Worm (Caenorhabditis elegans) whole organism, late embryonic: ENCODE measurements around the gene F57G9.7.

Source experiments
- ama-1 ChIP-seq: fragments of 150-350 bp; optimal IDR thresholded peaks from 2 replicates; lab custom pipeline; 2014
- ceh-14 ChIP-seq: sonication (generic microtip); optimal IDR thresholded peaks from 2 replicates; lab custom pipeline; 2016; ENCODE audit warnings: missing genotype, missing genetic modification characterization, missing compliant biosample characterization
- ceh-31 ChIP-seq: sonication (generic microtip); optimal IDR thresholded peaks from 2 replicates; lab custom pipeline; 2016; ENCODE audit warnings: missing genetic modification characterization, missing compliant biosample characterization
- ceh-6 ChIP-seq: fragments of 200-800 bp; sonication (Bioruptor generic); optimal IDR thresholded peaks from 2 replicates; lab custom pipeline; 2018; ENCODE audit warnings: mild to moderate bottlenecking, missing genetic modification characterization, missing compliant biosample characterization
- fkh-10 ChIP-seq: fragments of 150-350 bp; optimal IDR thresholded peaks from 2 replicates; lab custom pipeline; 2014; ENCODE audit warnings: missing biosample characterization, missing genetic modification reagents, missing genetic modification characterization
- hlh-30 ChIP-seq: sonication (generic microtip); optimal IDR thresholded peaks from 2 replicates; lab custom pipeline; 2017; ENCODE audit warnings: antibody characterized with exemption, missing genetic modification characterization, missing compliant biosample characterization; ENCODE audit not compliant: insufficient read depth
- hlh-6 ChIP-seq: sonication (generic microtip); optimal IDR thresholded peaks from 2 replicates; lab custom pipeline; 2016; ENCODE audit warnings: missing genotype, missing genetic modification characterization, missing compliant biosample characterization
- hlh-8 ChIP-seq: sonication (generic microtip); optimal IDR thresholded peaks from 2 replicates; lab custom pipeline; 2016; ENCODE audit warnings: missing genotype, missing genetic modification characterization, missing compliant biosample characterization
- nhr-11 ChIP-seq: fragments of 150-350 bp; optimal IDR thresholded peaks from 2 replicates; lab custom pipeline; 2014; ENCODE audit warnings: missing biosample characterization, missing genetic modification characterization
- pag-3 ChIP-seq: sonication (generic microtip); optimal IDR thresholded peaks from 2 replicates; lab custom pipeline; 2016; ENCODE audit warnings: missing compliant biosample characterization, missing genetic modification characterization, borderline replicate concordance
- pax-1 ChIP-seq: fragments of 150-350 bp; optimal IDR thresholded peaks from 2 replicates; lab custom pipeline; 2014; ENCODE audit warnings: missing biosample characterization, missing genetic modification characterization
- pha-4 ChIP-seq: fragments of 150-350 bp; optimal IDR thresholded peaks from 2 replicates; lab custom pipeline; 2018; ENCODE audit warnings: missing biosample characterization, missing genetic modification reagents, missing genetic modification characterization
- sdc-2 ChIP-seq: sonication (generic microtip); optimal IDR thresholded peaks from 2 replicates; lab custom pipeline; 2016; ENCODE audit warnings: missing genotype, missing genetic modification characterization, missing compliant biosample characterization
- ttx-3 ChIP-seq: sonication (generic microtip); optimal IDR thresholded peaks from 2 replicates; lab custom pipeline; 2016; ENCODE audit warnings: missing genetic modification reagents, missing genetic modification characterization, missing compliant biosample characterization

DNA sequence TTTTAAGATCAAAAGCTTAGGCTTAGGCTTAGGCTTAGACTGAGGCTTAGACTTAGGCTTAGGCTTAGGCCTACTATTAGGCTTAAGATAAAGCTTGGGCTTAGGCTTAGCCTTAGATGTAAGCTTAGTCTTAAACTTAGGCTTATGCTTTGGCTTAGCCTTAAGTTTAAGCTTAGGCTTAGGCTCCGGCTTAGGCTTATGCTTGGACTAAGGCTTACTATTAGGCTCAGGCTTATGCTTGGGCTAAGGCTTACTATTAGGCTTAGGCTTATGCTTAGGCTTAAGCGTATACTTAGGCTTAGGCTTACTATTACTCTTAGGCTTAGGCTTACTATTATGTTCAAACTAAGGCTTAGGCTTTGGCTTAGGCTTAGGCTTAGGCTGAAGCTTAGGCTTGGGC is 39.2 kb upstream of the F57G9.7 start:
- TF ChIP-seq hlh-30 (tag; lab: Kevin White, UChicago), result no peak
- no peak for TF ChIP-seq ceh-31 (tag; lab: Kevin White, UChicago)
- TF ChIP-seq pag-3, result no peak
- TF ChIP-seq nhr-11, result no peak
- TF ChIP-seq pha-4 (tag; lab: Kevin White, UChicago), result no peak
- no peak for TF ChIP-seq pax-1 (tag; lab: Kevin White, UChicago)
- TF ChIP-seq sdc-2, result no peak
- no peak for TF ChIP-seq fkh-10 (GFP tag; lab: Kevin White, UChicago)
- TF ChIP-seq ceh-14, result no peak
- TF ChIP-seq ama-1 (lab: Kevin White, UChicago), result no peak
- TF ChIP-seq hlh-8 (tag; lab: Kevin White, UChicago), result no peak
- no peak for TF ChIP-seq ceh-6 (GFP tag; lab: Kevin White, UChicago)
- no peak for TF ChIP-seq hlh-6 (tag; lab: Kevin White, UChicago)
- TF ChIP-seq ttx-3 (tag; lab: Kevin White, UChicago), result no peak
